Worm (Caenorhabditis elegans) whole organism, L4 larva: ENCODE results near the gene H40L08.2.

Experiments
- Y75B8A.6 ChIP-seq: fragments of 200-800 bp; sonication (Bioruptor generic); IDR thresholded peaks from 2 replicates; pipeline ENCODE4 v1.3.6; 2022; ENCODE audit warnings: missing genetic modification reagents, missing genetic modification characterization, missing compliant biosample characterization
- daf-12 ChIP-seq: fragments of 150-350 bp; optimal IDR thresholded peaks from 2 replicates; lab custom pipeline; 2014; ENCODE audit warnings: missing biosample characterization, missing genetic modification reagents, missing genetic modification characterization
- egl-27 ChIP-seq: sonication (generic microtip); optimal IDR thresholded peaks from 3 replicates; lab custom pipeline; 2017; ENCODE audit warnings: missing biosample characterization, missing genetic modification reagents, missing genetic modification characterization
- lim-7 ChIP-seq: fragments of 200-800 bp; sonication (Bioruptor generic); IDR thresholded peaks from 2 replicates; pipeline ENCODE4 v1.3.6; 2022; ENCODE audit warnings: missing genetic modification characterization, missing compliant biosample characterization
- lin-13 ChIP-seq: fragments of 150-350 bp; optimal IDR thresholded peaks from 2 replicates; lab custom pipeline; 2014; ENCODE audit warnings: missing biosample characterization, missing genetic modification reagents, missing genetic modification characterization
- mdl-1 ChIP-seq, 2 experiments: fragments of 150-350 bp in 1 of 2; sonication (generic microtip) in 1 of 2; optimal IDR thresholded peaks; 2 replicates each; lab custom pipeline; 2014 to 2017; ENCODE audit warnings: missing biosample characterization in 2 of 2, missing genetic modification characterization in 2 of 2
- nhr-111 ChIP-seq: fragments of 200-800 bp; sonication (Bioruptor generic); optimal IDR thresholded peaks from 2 replicates; lab custom pipeline; 2018; ENCODE audit warnings: mild to moderate bottlenecking, missing genetic modification characterization, missing compliant biosample characterization
- nhr-77 ChIP-seq: fragments of 150-350 bp; optimal IDR thresholded peaks from 2 replicates; lab custom pipeline; 2014; ENCODE audit warnings: missing biosample characterization, missing genetic modification characterization
- pha-4 ChIP-seq, 2 experiments: fragments of 150-350 bp in 1 of 2; fragments of 200-800 bp in 1 of 2; sonication (Bioruptor generic) in 1 of 2; IDR thresholded peaks in 1 of 2; optimal IDR thresholded peaks in 1 of 2; 2 replicates each; pipeline versions ENCODE4 v1.3.6 to Lab custom; 2014 to 2022; ENCODE audit warnings: missing genetic modification characterization in 2 of 2, missing genetic modification reagents in 2 of 2, missing biosample characterization in 1 of 2, missing compliant biosample characterization in 1 of 2
- unc-62 ChIP-seq, 3 experiments: fragments of 150-350 bp in 1 of 3; sonication (generic microtip); optimal IDR thresholded peaks in 2 of 3; peaks in 1 of 3; 1 replicate in 1 of 3; 2 replicates in 2 of 3; lab custom pipeline; 2014 to 2017; ENCODE audit warnings: missing biosample characterization in 3 of 3, missing genetic modification characterization in 3 of 3, missing genetic modification reagents in 3 of 3, missing genotype in 1 of 3

- TF ChIP-seq egl-27 (tag; lab: Kevin White, UChicago) = no peak
- TF ChIP-seq Y75B8A.6 (GFP tag; lab: Robert Waterston, UW) = no peak
- no peak for TF ChIP-seq daf-12 (tag; lab: Kevin White, UChicago)
- TF ChIP-seq lin-13 (GFP tag; lab: Kevin White, UChicago) = no peak
- TF ChIP-seq nhr-111 (GFP tag; lab: Kevin White, UChicago) = no peak
- TF ChIP-seq lim-7 (GFP tag; lab: Robert Waterston, UW) = no peak
- no peak for TF ChIP-seq pha-4 (GFP tag; IDR thresholded peaks at IDR 0.05; lab: Robert Waterston, UW)
- no peak for TF ChIP-seq pha-4 (tag; optimal IDR thresholded peaks at IDR 0.05; lab: Kevin White, UChicago)
- peak in 1 of 2 experiments; percentile 75 for TF ChIP-seq unc-62 (GFP tag; optimal IDR thresholded peaks at IDR 0.05 in 1 of 2; lab: Kevin White, UChicago)
- TF ChIP-seq unc-62 (tag; optimal IDR thresholded peaks at IDR 0.05; lab: Kevin White, UChicago) = no peak
- no peak for TF ChIP-seq nhr-77 (tag; lab: Kevin White, UChicago)
- TF ChIP-seq mdl-1 (tag; optimal IDR thresholded peaks at IDR 0.05; lab: Kevin White, UChicago) = no peak
These were observed 22.9 kb upstream of the H40L08.2 start, which contains the start of gene dhhc-1 for ce11 chrX:15100369-15100963.
